Fruit fly (Drosophila melanogaster): Measurements from ENCODE around the gene Hip14.

Gene Hip14

dm6 chr3L:16027163-16027633 is 39.2 kb downstream of the Hip14 start (continued):
- TF ChIP-seq CG6792 (GFP tag; optimal IDR thresholded peaks at IDR 0.05) (peak; percentile 65), pdm3 (GFP tag; optimal IDR thresholded peaks at IDR 0.05) (peak; percentile 73), acj6 (GFP tag; optimal IDR thresholded peaks at IDR 0.05) (peak; percentile 58), fd85E (GFP tag; optimal IDR thresholded peaks at IDR 0.05) (no peak), cyc (GFP tag; optimal IDR thresholded peaks at IDR 0.05) (peak; percentile 25), CG7368 (GFP tag; optimal IDR thresholded peaks at IDR 0.05) (peak; percentile 53), dsx (GFP tag; optimal IDR thresholded peaks at IDR 0.05; ENCODE audit: poor library complexity, severe bottlenecking) (peak; percentile 8), Eip93F (GFP tag; optimal IDR thresholded peaks at IDR 0.05) (peak; percentile 2), net (GFP tag; optimal IDR thresholded peaks at IDR 0.05) (peak; percentile 73), Met (GFP tag; optimal IDR thresholded peaks at IDR 0.05) (peak; percentile 41), ss (GFP tag; optimal IDR thresholded peaks at IDR 0.05) (peak; percentile 80 to 85), Eip78C (GFP tag) (peak; percentile 89), CG11762 (GFP tag; optimal IDR thresholded peaks at IDR 0.05; ENCODE audit: insufficient read depth) (peak; percentile 67), topi (GFP tag; optimal IDR thresholded peaks at IDR 0.05) (peak; percentile 49), CG10669 (GFP tag; optimal IDR thresholded peaks at IDR 0.05) (peak; percentile 64), achi (GFP tag; optimal IDR thresholded peaks at IDR 0.05) (peak; percentile 54), vri (GFP tag; optimal IDR thresholded peaks at IDR 0.05) (no peak), CG4318 (GFP tag; optimal IDR thresholded peaks at IDR 0.05) (peak; percentile 26), fd59A (GFP tag; optimal IDR thresholded peaks at IDR 0.05) (peak; percentile 36), eg (GFP tag; IDR thresholded peaks at IDR 0.05) (peak; percentile 91), Gug (GFP tag; IDR thresholded peaks at IDR 0.05) (peak; percentile 59), CG8632 (GFP tag; optimal IDR thresholded peaks at IDR 0.05) (peak; percentile 33), CG16779 (tag; optimal IDR thresholded peaks at IDR 0.05) (peak; percentile 39), Sox15 (GFP tag; optimal IDR thresholded peaks at IDR 0.05) (peak; percentile 41), Eip75B (GFP tag; optimal IDR thresholded peaks at IDR 0.05) (peak; percentile 77), lz (GFP tag; optimal IDR thresholded peaks at IDR 0.05) (peak; percentile 52), fkh (GFP tag; optimal IDR thresholded peaks at IDR 0.05) (peak; percentile 96), OdsH (GFP tag; optimal IDR thresholded peaks at IDR 0.05) (peak; percentile 62), Hr38 (GFP tag; optimal IDR thresholded peaks at IDR 0.05) (no peak)

- TF ChIP-seq CG15336 (GFP tag; IDR thresholded peaks at IDR 0.05) (peak; percentile 29; the same call in 1 of the 2 replicates), fkh (GFP tag; optimal IDR thresholded peaks at IDR 0.05) (peak; percentile 3), Met (GFP tag; optimal IDR thresholded peaks at IDR 0.05) (no peak)
These were observed 40.9 kb downstream of the Hip14 start for dm6 chr3L:16028924-16029323.

- TF ChIP-seq Eip78C (GFP tag), result no peak
- TF ChIP-seq CG11294 (GFP tag; IDR thresholded peaks at IDR 0.05), result no peak
- TF ChIP-seq Eip75B (GFP tag; optimal IDR thresholded peaks at IDR 0.05), result no peak
- TF ChIP-seq OdsH (GFP tag; optimal IDR thresholded peaks at IDR 0.05), result no peak
- no peak for TF ChIP-seq fd85E (GFP tag; optimal IDR thresholded peaks at IDR 0.05)
- no peak for TF ChIP-seq CG3919 (GFP tag; optimal IDR thresholded peaks at IDR 0.05)
- no peak for TF ChIP-seq spab (GFP tag; optimal IDR thresholded peaks at IDR 0.05)
- TF ChIP-seq Blimp-1 (GFP tag; optimal IDR thresholded peaks at IDR 0.05), result no peak
- TF ChIP-seq Ets96B (tag; optimal IDR thresholded peaks at IDR 0.05), result no peak
- TF ChIP-seq CG10669 (GFP tag; optimal IDR thresholded peaks at IDR 0.05), result no peak
- TF ChIP-seq CG6276 (GFP tag; optimal IDR thresholded peaks at IDR 0.05), result no peak
- TF ChIP-seq CG9139 (GFP tag; optimal IDR thresholded peaks at IDR 0.05), result no peak
- no peak for TF ChIP-seq Gug (GFP tag; IDR thresholded peaks at IDR 0.05)
- no peak for TF ChIP-seq CG6854 (GFP tag; optimal IDR thresholded peaks at IDR 0.05)
- TF ChIP-seq eg (GFP tag; IDR thresholded peaks at IDR 0.05), result no peak
- no peak for TF ChIP-seq CG8632 (GFP tag; optimal IDR thresholded peaks at IDR 0.05)
- no peak for TF ChIP-seq esn (GFP tag; optimal IDR thresholded peaks at IDR 0.05)
- no peak for TF ChIP-seq CG6792 (GFP tag; optimal IDR thresholded peaks at IDR 0.05)
These were observed 45.2 kb downstream of the Hip14 start, which contains the start of the genes CG42717 and CG42716 for dm6 chr3L:16033090-16033828. Gene CG42717, minus strand, starts transcription at chr3L:16033190. Gene CG42716, plus strand, starts transcription at chr3L:16033778.
